Worm (Caenorhabditis elegans): ENCODE data around the gene ndua-12.
"Not testable (repeated sequence)": the region's sequence is repeated elsewhere in the genome, so short reads cannot be mapped to it uniquely, and the experiment has no call there.

ndua-12 gene

DNA sequence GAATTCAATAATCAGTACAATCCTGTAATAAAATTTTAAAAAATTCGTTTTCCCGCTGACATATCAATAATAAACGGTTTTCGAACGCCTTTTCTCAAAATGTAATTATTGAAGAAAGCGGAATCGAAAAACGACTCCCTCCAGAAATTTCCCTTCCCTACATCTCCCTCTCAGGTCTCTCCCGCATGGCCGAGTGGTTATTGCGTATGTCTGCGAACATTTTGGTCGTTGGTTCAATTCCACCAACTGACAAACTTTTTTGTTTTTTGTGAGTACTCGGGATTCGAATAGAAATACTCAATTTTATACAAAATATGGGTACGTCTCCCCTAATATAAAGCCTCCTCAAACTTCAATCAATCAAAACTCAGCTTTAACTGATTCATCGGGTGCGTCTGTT lies 20.4 kb upstream of the ndua-12 start (continued):
- TF ChIP-seq madf-9 (GFP tag; conservative IDR thresholded peaks at IDR 0.05) (peak; percentile 90), ZK337.2 (GFP tag; IDR thresholded peaks at IDR 0.05) (peak; percentile 87), ceh-20 (GFP tag; IDR thresholded peaks at IDR 0.05) (peak; percentile 73; the same call in 1 of the 2 replicates), php-3 (GFP tag; IDR thresholded peaks at IDR 0.05) (peak; percentile 81), saeg-2 (GFP tag; IDR thresholded peaks at IDR 0.05) (peak; percentile 85), Y75B8A.6 (GFP tag; IDR thresholded peaks at IDR 0.05) (peak; percentile 72; the same call in 1 of the 2 replicates), arid-1 (GFP tag; conservative IDR thresholded peaks at IDR 0.05) (peak; percentile 92), mxl-2 (GFP tag; conservative IDR thresholded peaks at IDR 0.05) (peak; percentile 81), F26F4.8 (GFP tag; conservative IDR thresholded peaks at IDR 0.05) (peak; percentile 97), nhr-42 (GFP tag; IDR thresholded peaks at IDR 0.05) (peak; percentile 79), egl-43 (GFP tag; IDR thresholded peaks at IDR 0.05) (peak; percentile 97), hmg-1.1 (GFP tag; IDR thresholded peaks at IDR 0.05) (peak; percentile 88), lin-38 (GFP tag; IDR thresholded peaks at IDR 0.05) (peak; percentile 85), pha-4 (GFP tag; IDR thresholded peaks at IDR 0.05) (peak; percentile 94), snpc-1.2 (GFP tag; IDR thresholded peaks at IDR 0.05) (peak; percentile 84)
- TF ChIP-seq pha-4 (tag; optimal IDR thresholded peaks at IDR 0.05): not testable (repeated sequence)

DNA sequence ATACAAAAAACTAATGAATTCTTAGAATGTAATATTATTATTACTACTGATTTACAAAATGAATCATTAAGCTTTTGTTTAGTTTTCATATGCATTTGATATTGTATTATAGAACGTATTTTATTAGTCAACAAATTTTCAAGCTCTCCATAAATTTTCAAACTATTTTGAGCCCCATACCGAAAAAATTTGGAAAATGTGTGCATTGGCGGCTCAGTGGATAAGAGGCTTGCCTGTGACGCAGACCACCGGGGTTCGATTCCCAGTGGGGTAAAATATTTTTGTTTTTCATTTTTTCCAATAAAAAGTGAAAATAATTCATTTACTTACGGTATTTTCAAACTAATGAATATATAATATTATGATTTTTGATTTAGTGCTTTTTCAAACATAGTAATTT lies 18.8 kb upstream of the ndua-12 start:
- TF ChIP-seq nhr-77 (tag; optimal IDR thresholded peaks at IDR 0.05) (no peak), mxl-3 (GFP tag; optimal IDR thresholded peaks at IDR 0.05) (no peak), cey-2 (tag; optimal IDR thresholded peaks at IDR 0.05; ENCODE audit: borderline replicate concordance, insufficient read depth) (no peak), nhr-48 (tag; optimal IDR thresholded peaks at IDR 0.05) (no peak), dmd-9 (GFP tag; IDR thresholded peaks at IDR 0.05) (no peak), madf-9 (GFP tag; conservative IDR thresholded peaks at IDR 0.05) (no peak), pqm-1 (tag; optimal IDR thresholded peaks at IDR 0.05) (no peak), Y105C5A.15 (GFP tag; IDR thresholded peaks at IDR 0.05) (no peak), hlh-30 (tag; optimal IDR thresholded peaks at IDR 0.05; ENCODE audit: insufficient read depth) (no peak), aly-2 (tag; optimal IDR thresholded peaks at IDR 0.05) (no peak), snpc-4 (tag; optimal IDR thresholded peaks at IDR 0.05) (no peak), nhr-42 (GFP tag; IDR thresholded peaks at IDR 0.05) (no peak), dve-1 (tag; optimal IDR thresholded peaks at IDR 0.05; ENCODE audit: insufficient read depth) (no peak), hlh-11 (tag; optimal IDR thresholded peaks at IDR 0.05) (no peak), hif-1 (tag; optimal IDR thresholded peaks at IDR 0.05) (no peak), ces-1 (GFP tag; optimal IDR thresholded peaks at IDR 0.05) (no peak), ama-1 (optimal IDR thresholded peaks at IDR 0.05) (no peak), zip-11 (GFP tag; IDR thresholded peaks at IDR 0.05) (no peak), T20F7.1 (GFP tag; optimal IDR thresholded peaks at IDR 0.05) (no peak)

DNA sequence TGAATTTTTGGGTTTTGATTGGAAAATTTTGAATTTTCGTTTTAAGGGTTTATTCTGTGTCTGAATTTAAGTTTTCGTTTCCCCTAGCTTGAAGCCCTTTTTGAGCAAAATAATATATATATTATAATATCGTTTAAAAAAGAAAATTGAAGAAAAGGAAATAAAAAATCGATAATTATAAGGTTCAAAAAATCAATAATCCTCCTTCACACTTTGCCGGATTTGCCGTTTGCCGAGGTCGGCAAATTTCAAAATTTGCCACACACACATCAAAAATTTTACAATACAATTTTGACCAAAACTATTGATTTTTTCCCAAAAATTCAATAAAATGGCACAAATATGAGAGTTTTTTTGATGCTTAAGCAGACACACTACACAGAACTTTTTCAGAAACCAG lies 16.9 kb upstream of the ndua-12 start:
- peak; percentile 50 for TF ChIP-seq ceh-28 (tag; optimal IDR thresholded peaks at IDR 0.05)
- TF ChIP-seq nhr-25 (tag; optimal IDR thresholded peaks at IDR 0.05; ENCODE audit: borderline replicate concordance, insufficient read depth): no peak

DNA sequence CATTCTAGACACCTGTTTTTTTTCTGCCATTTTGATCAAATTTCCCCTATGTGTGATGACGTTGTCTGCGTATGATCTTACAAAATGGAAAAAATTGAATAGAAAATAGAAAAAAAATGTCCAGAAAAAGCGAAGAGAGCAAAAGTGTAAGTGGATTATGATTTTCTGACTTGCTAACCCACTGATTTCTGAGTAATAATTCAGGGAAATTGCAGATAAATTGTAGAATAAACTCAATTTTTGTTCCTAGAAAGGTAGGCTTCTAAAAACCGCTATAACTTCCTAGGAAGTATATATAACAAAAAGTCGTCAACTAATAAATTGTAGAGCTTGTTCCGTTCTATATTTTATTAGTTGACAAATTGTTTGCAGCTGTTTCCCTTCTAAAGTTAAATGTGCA lies 15.0 kb upstream of the ndua-12 start:
- TF ChIP-seq ztf-7 (tag; optimal IDR thresholded peaks at IDR 0.05) (no peak), rbr-2 (tag; optimal IDR thresholded peaks at IDR 0.05) (no peak), nhr-42 (GFP tag; IDR thresholded peaks at IDR 0.05) (no peak), mdt-29 (GFP tag; IDR thresholded peaks at IDR 0.05) (no peak), lin-15B (tag; optimal IDR thresholded peaks at IDR 0.05) (no peak), dmd-8 (GFP tag; IDR thresholded peaks at IDR 0.05) (no peak), aly-2 (tag; optimal IDR thresholded peaks at IDR 0.05) (no peak), zip-11 (GFP tag; IDR thresholded peaks at IDR 0.05) (no peak), pqm-1 (tag; optimal IDR thresholded peaks at IDR 0.05) (no peak)

Measured in whole organism, L4 larva.